Fruit fly (Drosophila melanogaster) whole organism, embryonic: ENCODE results near the gene CG33098.

Experiments used
- CG10147 ChIP-seq: fragments of 200-800 bp; sonication (Bioruptor generic); optimal IDR thresholded peaks from 2 replicates; lab custom pipeline; 2019; ENCODE audit warnings: missing biosample characterization, mild to moderate bottlenecking, missing genetic modification characterization, moderate library complexity
- CG1024 ChIP-seq: fragments of 200-800 bp; sonication (Bioruptor generic); IDR thresholded peaks from 2 replicates; pipeline ENCODE4 v1.3.6; 2022; ENCODE audit warnings: missing biosample characterization, missing genetic modification characterization
- CG14014 ChIP-seq: fragments of 200-800 bp; sonication (Bioruptor generic); IDR thresholded peaks from 2 replicates; pipeline ENCODE4 v1.3.6; 2022; ENCODE audit warnings: missing biosample characterization, missing genetic modification characterization
- CG14441 ChIP-seq: fragments of 200-800 bp; sonication (Bioruptor generic); IDR thresholded peaks from 2 replicates; pipeline ENCODE4 v1.3.6; 2022; ENCODE audit warnings: missing biosample characterization, missing genetic modification characterization
- CG14667 ChIP-seq: fragments of 200-800 bp; sonication (Bioruptor generic); IDR thresholded peaks from 2 replicates; pipeline ENCODE4 v1.3.6; 2022; ENCODE audit warnings: missing biosample characterization, missing genetic modification characterization
- CG17359 ChIP-seq: fragments of 200-800 bp; sonication (Bioruptor generic); optimal IDR thresholded peaks from 3 replicates; lab custom pipeline; 2018; ENCODE audit warnings: missing biosample characterization, mild to moderate bottlenecking, missing genetic modification characterization, moderate library complexity
- CG17829 ChIP-seq: fragments of 200-800 bp; optimal IDR thresholded peaks from 2 replicates; lab custom pipeline; 2019; ENCODE audit warnings: missing biosample characterization, mild to moderate bottlenecking, missing genetic modification characterization, moderate library complexity
- CG2678 ChIP-seq: fragments of 200-800 bp; sonication (Bioruptor generic); optimal IDR thresholded peaks from 3 replicates; lab custom pipeline; 2019; ENCODE audit warnings: missing biosample characterization, mild to moderate bottlenecking, missing genetic modification characterization, moderate library complexity
- CG2712 ChIP-seq: fragments of 200-800 bp; optimal IDR thresholded peaks from 3 replicates; lab custom pipeline; 2019; ENCODE audit warnings: missing biosample characterization, mild to moderate bottlenecking, missing genetic modification characterization, moderate library complexity
- CG2875 ChIP-seq: fragments of 200-800 bp; sonication (Bioruptor generic); optimal IDR thresholded peaks from 2 replicates; lab custom pipeline; 2017; ENCODE audit warnings: missing biosample characterization, mild to moderate bottlenecking, missing genetic modification characterization, missing genetic modification reagents
- CG31365 ChIP-seq: fragments of 200-800 bp; sonication (Bioruptor generic); optimal IDR thresholded peaks from 2 replicates; lab custom pipeline; 2018; ENCODE audit warnings: missing biosample characterization, mild to moderate bottlenecking, missing genetic modification characterization
- CG32772 ChIP-seq: fragments of 200-800 bp; sonication (Bioruptor generic); IDR thresholded peaks from 2 replicates; pipeline ENCODE4 v1.3.6; 2022; ENCODE audit warnings: missing biosample characterization, missing genetic modification characterization
- CG3407 ChIP-seq: fragments of 200-800 bp; sonication (Bioruptor generic); optimal IDR thresholded peaks from 2 replicates; lab custom pipeline; 2018; ENCODE audit warnings: missing biosample characterization, mild to moderate bottlenecking, missing genetic modification characterization
- CG34422 ChIP-seq: fragments of 200-800 bp; sonication (Bioruptor generic); IDR thresholded peaks from 3 replicates; pipeline ENCODE4 v1.3.6; 2022; ENCODE audit warnings: missing biosample characterization, missing genetic modification characterization
- CG42726 ChIP-seq: fragments of 200-800 bp; sonication (Bioruptor generic); IDR thresholded peaks from 2 replicates; pipeline ENCODE4 v1.3.6; 2022; ENCODE audit warnings: missing biosample characterization, missing genetic modification characterization; ENCODE audit not compliant: partially characterized antibody
- CG4282 ChIP-seq: fragments of 200-800 bp; sonication (Bioruptor generic); optimal IDR thresholded peaks from 2 replicates; lab custom pipeline; 2016; ENCODE audit warnings: missing biosample characterization, missing genetic modification characterization
- CG6254 ChIP-seq: fragments of 200-800 bp; sonication (Bioruptor generic); optimal IDR thresholded peaks from 3 replicates; lab custom pipeline; 2017; ENCODE audit warnings: mild to moderate bottlenecking, missing biosample characterization, missing genetic modification reagents, missing genetic modification characterization
- CG8089 ChIP-seq: fragments of 200-800 bp; sonication (Bioruptor generic); optimal IDR thresholded peaks from 3 replicates; lab custom pipeline; 2016; ENCODE audit warnings: missing biosample characterization, missing genetic modification characterization
- CG9609 ChIP-seq: fragments of 200-800 bp; sonication (Bioruptor generic); optimal IDR thresholded peaks from 3 replicates; lab custom pipeline; 2016; ENCODE audit warnings: missing biosample characterization, missing genetic modification characterization
- Dref ChIP-seq: fragments of 200-800 bp; sonication (Bioruptor generic); IDR thresholded peaks from 2 replicates; pipeline ENCODE4 v1.3.6; 2022; ENCODE audit warnings: missing biosample characterization, missing genetic modification characterization
- Fer2 ChIP-seq: fragments of 200-800 bp; sonication (Bioruptor generic); optimal IDR thresholded peaks from 2 replicates; lab custom pipeline; 2018; ENCODE audit warnings: missing biosample characterization, mild to moderate bottlenecking, missing genetic modification characterization, moderate library complexity
- Hey ChIP-seq: fragments of 200-800 bp; sonication (Bioruptor generic); optimal IDR thresholded peaks from 3 replicates; lab custom pipeline; 2018; ENCODE audit warnings: missing biosample characterization, mild to moderate bottlenecking, missing genetic modification characterization
- Mes4 ChIP-seq: fragments of 200-800 bp; sonication (Bioruptor generic); optimal IDR thresholded peaks from 2 replicates; lab custom pipeline; 2016; ENCODE audit warnings: missing biosample characterization, missing genetic modification characterization
- Ravus ChIP-seq: fragments of 200-800 bp; sonication (Bioruptor generic); IDR thresholded peaks from 2 replicates; pipeline ENCODE4 v1.3.6; 2022; ENCODE audit warnings: missing biosample characterization, missing genetic modification characterization
- Sox100B ChIP-seq: fragments of 200-800 bp; sonication (Bioruptor generic); optimal IDR thresholded peaks from 3 replicates; lab custom pipeline; 2018; ENCODE audit warnings: missing biosample characterization, mild to moderate bottlenecking, missing genetic modification characterization
- Spps ChIP-seq: fragments of 200-800 bp; sonication (Bioruptor generic); optimal IDR thresholded peaks from 2 replicates; lab custom pipeline; 2018; ENCODE audit warnings: missing biosample characterization, mild to moderate bottlenecking, missing genetic modification characterization
- Tbp ChIP-seq: fragments of >200 bp; optimal IDR thresholded peaks from 2 replicates; lab custom pipeline; 2018; ENCODE audit warnings: missing biosample characterization, missing genetic modification characterization
- btn ChIP-seq: fragments of 200-800 bp; sonication (Bioruptor generic); optimal IDR thresholded peaks from 2 replicates; lab custom pipeline; 2016; ENCODE audit warnings: missing biosample characterization, missing genetic modification characterization
- danr ChIP-seq: fragments of 200-800 bp; sonication (Bioruptor generic); IDR thresholded peaks from 2 replicates; pipeline ENCODE4 v1.3.6; 2022; ENCODE audit warnings: missing biosample characterization, missing genetic modification characterization
- disco-r ChIP-seq: fragments of 200-800 bp; sonication (Bioruptor generic); optimal IDR thresholded peaks from 2 replicates; lab custom pipeline; 2016; ENCODE audit warnings: missing biosample characterization, missing genetic modification characterization
- eyg ChIP-seq: fragments of 200-800 bp; sonication (Bioruptor generic); optimal IDR thresholded peaks from 3 replicates; lab custom pipeline; 2016; ENCODE audit warnings: missing biosample characterization, missing genetic modification characterization
- fd64A ChIP-seq: fragments of 200-800 bp; sonication (Bioruptor generic); optimal IDR thresholded peaks from 3 replicates; lab custom pipeline; 2018; ENCODE audit warnings: missing biosample characterization, mild to moderate bottlenecking, missing genetic modification characterization
- fd96Cb ChIP-seq: fragments of 200-800 bp; sonication (Bioruptor generic); optimal IDR thresholded peaks from 2 replicates; lab custom pipeline; 2018; ENCODE audit warnings: missing biosample characterization, mild to moderate bottlenecking, missing genetic modification characterization, moderate library complexity
- fu2 ChIP-seq: fragments of 200-800 bp; sonication (Bioruptor generic); optimal IDR thresholded peaks from 2 replicates; lab custom pipeline; 2016; ENCODE audit warnings: missing biosample characterization, missing genetic modification characterization
- grn ChIP-seq: fragments of 200-800 bp; sonication (Bioruptor generic); optimal IDR thresholded peaks from 3 replicates; lab custom pipeline; 2017; ENCODE audit warnings: missing biosample characterization, missing genetic modification characterization
- ham ChIP-seq: fragments of 200-800 bp; sonication (Bioruptor generic); IDR thresholded peaks from 2 replicates; pipeline ENCODE4 v1.3.6; 2022; ENCODE audit warnings: missing biosample characterization, missing genetic modification characterization
- ind ChIP-seq: fragments of 200-800 bp; sonication (Bioruptor generic); optimal IDR thresholded peaks from 3 replicates; lab custom pipeline; 2016; ENCODE audit warnings: missing biosample characterization, missing genetic modification characterization
- klu ChIP-seq: fragments of 200-800 bp; sonication (Bioruptor generic); IDR thresholded peaks from 2 replicates; pipeline ENCODE4 v1.3.6; 2022; ENCODE audit warnings: missing biosample characterization, missing genetic modification characterization
- kni ChIP-seq: fragments of 200-800 bp; sonication (Bioruptor generic); optimal IDR thresholded peaks from 3 replicates; lab custom pipeline; 2017; ENCODE audit warnings: mild to moderate bottlenecking, missing biosample characterization, missing genetic modification reagents, missing genetic modification characterization
- pfk ChIP-seq: fragments of 200-800 bp; sonication (Bioruptor generic); optimal IDR thresholded peaks from 2 replicates; lab custom pipeline; 2018; ENCODE audit warnings: missing biosample characterization, mild to moderate bottlenecking, missing genetic modification characterization, moderate library complexity
- pnt ChIP-seq: fragments of 200-800 bp; sonication (Bioruptor generic); optimal IDR thresholded peaks from 3 replicates; lab custom pipeline; 2016; ENCODE audit warnings: missing biosample characterization, missing genetic modification characterization
- psq ChIP-seq: fragments of 200-800 bp; sonication (Bioruptor generic); optimal IDR thresholded peaks from 2 replicates; lab custom pipeline; 2017; ENCODE audit warnings: missing biosample characterization, missing genetic modification characterization
- repo ChIP-seq: fragments of 200-800 bp; sonication (Bioruptor generic); optimal IDR thresholded peaks from 2 replicates; lab custom pipeline; 2016; ENCODE audit warnings: missing biosample characterization, missing genetic modification characterization
- row ChIP-seq: fragments of 200-800 bp; sonication (Bioruptor generic); IDR thresholded peaks from 3 replicates; pipeline ENCODE4 v1.3.6; 2022; ENCODE audit warnings: missing biosample characterization, missing genetic modification characterization
- run ChIP-seq: fragments of 200-800 bp; sonication (Bioruptor generic); optimal IDR thresholded peaks from 3 replicates; lab custom pipeline; 2018; ENCODE audit warnings: missing biosample characterization, mild to moderate bottlenecking, missing genetic modification characterization
- salm ChIP-seq: fragments of 200-800 bp; sonication (Bioruptor generic); optimal IDR thresholded peaks from 2 replicates; lab custom pipeline; 2018; ENCODE audit warnings: missing biosample characterization, mild to moderate bottlenecking, missing genetic modification characterization
- sqz ChIP-seq: fragments of 200-800 bp; sonication (Bioruptor generic); optimal IDR thresholded peaks from 3 replicates; lab custom pipeline; 2018; ENCODE audit warnings: missing biosample characterization, mild to moderate bottlenecking, missing genetic modification characterization
- ttk ChIP-seq: fragments of 200-800 bp; sonication (Bioruptor generic); IDR thresholded peaks from 2 replicates; pipeline ENCODE4 v2.1.2; 2022; ENCODE audit warnings: missing biosample characterization, missing genetic modification characterization
- unc-4 ChIP-seq: fragments of 200-800 bp; sonication (Bioruptor generic); IDR thresholded peaks from 2 replicates; pipeline ENCODE4 v1.3.6; 2022; ENCODE audit warnings: missing biosample characterization, missing genetic modification characterization; ENCODE audit not compliant: partially characterized antibody
- vnd ChIP-seq: fragments of 200-800 bp; sonication (Bioruptor generic); IDR thresholded peaks from 3 replicates; pipeline ENCODE4 v1.3.6; 2022; ENCODE audit warnings: missing biosample characterization, missing genetic modification characterization; ENCODE audit not compliant: partially characterized antibody
- vvl ChIP-seq: fragments of 200-800 bp; sonication (Bioruptor generic); IDR thresholded peaks from 2 replicates; pipeline ENCODE4 v1.3.6; 2022; ENCODE audit warnings: missing biosample characterization, missing genetic modification characterization

CG33098 gene

DNA sequence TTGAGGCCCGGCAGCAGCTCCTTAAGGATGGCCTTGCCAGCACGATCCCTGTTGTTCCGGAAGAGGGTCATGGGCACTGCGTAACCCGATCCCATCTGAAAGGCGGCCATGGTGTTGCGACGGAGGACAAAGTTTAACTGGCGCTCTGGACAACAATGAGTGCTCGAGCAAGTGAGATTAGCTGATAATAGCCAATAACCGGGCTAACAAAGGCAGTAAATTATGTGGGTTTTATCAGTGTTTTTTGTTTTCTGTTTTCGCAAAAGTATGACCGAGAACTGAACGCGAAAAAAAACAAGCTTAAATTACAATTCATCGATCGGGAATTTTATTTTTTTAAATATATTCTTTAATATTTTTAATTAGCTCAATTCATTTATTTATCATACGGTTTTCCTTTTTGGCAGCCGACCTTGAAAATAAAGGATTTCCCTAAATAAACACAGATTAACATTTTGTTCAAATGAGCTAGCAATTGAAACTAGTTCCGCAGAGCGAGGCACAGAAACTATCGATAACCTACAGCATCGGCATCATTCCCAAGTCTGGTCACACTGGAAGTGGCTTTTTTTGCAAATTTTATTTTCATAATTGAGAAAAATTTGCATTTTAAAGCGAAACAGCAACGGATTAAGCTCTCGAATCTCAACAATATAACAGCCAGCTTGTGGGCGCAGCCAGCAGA, 26.4 kb downstream of the CG33098 start, which contains the start of the genes Dip-C and pps (continued):
- TF ChIP-seq CG17829 (peak; percentile 56), fu2 (GFP tag; lab: Kevin White, UChicago) (no peak), unc-4 (GFP tag; lab: Robert Waterston, UW) (peak; percentile 79), Sox100B (GFP tag; lab: Kevin White, UChicago) (no peak), CG2712 (tag; lab: Kevin White, UChicago) (no peak), CG14667 (no peak), sqz (GFP tag; lab: Kevin White, UChicago) (no peak), Fer2 (tag; lab: Kevin White, UChicago) (no peak), fd64A (no peak), ind (GFP tag; lab: Kevin White, UChicago) (no peak), CG4282 (GFP tag; lab: Kevin White, UChicago) (no peak), Tbp (GFP tag; lab: Kevin White, UChicago) (no peak), eyg (GFP tag; lab: Kevin White, UChicago) (no peak), salm (tag; lab: Kevin White, UChicago) (no peak), Spps (no peak), CG1024 (GFP tag; lab: Robert Waterston, UW) (no peak), CG17359 (tag; lab: Kevin White, UChicago) (no peak), vnd (GFP tag; lab: Robert Waterston, UW) (peak; percentile 58; the same call in 2 of the 3 replicates), CG14014 (GFP tag; lab: Robert Waterston, UW) (no peak), repo (GFP tag; lab: Kevin White, UChicago) (no peak), Mes4 (no peak), disco-r (no peak), CG3407 (GFP tag; lab: Kevin White, UChicago) (no peak), ttk (GFP tag; lab: Robert Waterston, UW) (no peak), CG6254 (GFP tag; lab: Kevin White, UChicago) (no peak), CG31365 (no peak), CG8089 (GFP tag; lab: Kevin White, UChicago) (no peak), pfk (GFP tag; lab: Kevin White, UChicago) (no peak), btn (GFP tag; lab: Kevin White, UChicago) (no peak), CG14441 (GFP tag; lab: Robert Waterston, UW) (no peak), CG9609 (GFP tag; lab: Kevin White, UChicago) (no peak), run (tag; lab: Kevin White, UChicago) (no peak), grn (GFP tag; lab: Kevin White, UChicago) (no peak), psq (no peak), CG42726 (GFP tag; lab: Robert Waterston, UW) (peak; percentile 52; the same call in 1 of the 2 replicates), danr (GFP tag; lab: Robert Waterston, UW) (no peak), klu (no peak), row (GFP tag; lab: Robert Waterston, UW) (peak; percentile 73), vvl (GFP tag; lab: Robert Waterston, UW) (no peak; the same call in 1 of the 2 replicates), Hey (tag; lab: Kevin White, UChicago) (no peak), fd96Cb (tag; lab: Kevin White, UChicago) (no peak), CG32772 (no peak), kni (no peak), CG10147 (GFP tag; lab: Kevin White, UChicago) (no peak), CG2875 (GFP tag; lab: Kevin White, UChicago) (no peak), CG2678 (tag; lab: Kevin White, UChicago) (no peak), CG34422 (GFP tag; lab: Robert Waterston, UW) (no peak), Ravus (GFP tag; lab: Robert Waterston, UW) (no peak), Dref (peak; percentile 75), pnt (GFP tag; lab: Kevin White, UChicago) (no peak), ham (GFP tag; lab: Robert Waterston, UW) (no peak)
